Worm (Caenorhabditis elegans) whole organism, early embryonic: ENCODE results near the gene phf-31.

Experiments used
- B0310.2 ChIP-seq: sonication (generic microtip); optimal IDR thresholded peaks from 2 replicates; lab custom pipeline; 2016; ENCODE audit warnings: mild to moderate bottlenecking, missing genetic modification characterization, missing compliant biosample characterization
- F13C5.2 ChIP-seq: sonication (generic microtip); optimal IDR thresholded peaks from 2 replicates; lab custom pipeline; 2017; ENCODE audit warnings: mild to moderate bottlenecking, missing genetic modification characterization, inconsistent platforms, missing compliant biosample characterization
- aly-1 ChIP-seq: sonication (generic microtip); optimal IDR thresholded peaks from 2 replicates; lab custom pipeline; 2016; ENCODE audit warnings: missing genetic modification characterization, missing compliant biosample characterization
- ama-1 ChIP-seq: fragments of 150-350 bp; optimal IDR thresholded peaks from 2 replicates; lab custom pipeline; 2014
- ceh-13 ChIP-seq: fragments of 200-800 bp; sonication (Bioruptor generic); optimal IDR thresholded peaks from 2 replicates; lab custom pipeline; 2018; ENCODE audit warnings: mild to moderate bottlenecking, missing genetic modification characterization, missing compliant biosample characterization
- ceh-36 ChIP-seq: sonication (generic microtip); optimal IDR thresholded peaks from 2 replicates; lab custom pipeline; 2016; ENCODE audit warnings: missing genetic modification characterization, inconsistent platforms, missing compliant biosample characterization
- ets-7 ChIP-seq: sonication (generic microtip); optimal IDR thresholded peaks from 2 replicates; lab custom pipeline; 2016; ENCODE audit warnings: missing genotype, missing genetic modification characterization, missing compliant biosample characterization
- flt-1 ChIP-seq: fragments of 200-800 bp; sonication (Bioruptor generic); IDR thresholded peaks from 2 replicates; pipeline ENCODE4 v1.3.6; 2022; ENCODE audit warnings: missing genetic modification characterization, missing compliant biosample characterization
- hmbx-1 ChIP-seq: sonication (generic microtip); optimal IDR thresholded peaks from 2 replicates; lab custom pipeline; 2016; ENCODE audit warnings: mild to moderate bottlenecking, missing genetic modification characterization, missing compliant biosample characterization
- hmg-4 ChIP-seq: fragments of 200-800 bp; sonication (Bioruptor generic); optimal IDR thresholded peaks from 2 replicates; lab custom pipeline; 2018; ENCODE audit warnings: mild to moderate bottlenecking, missing genetic modification characterization, missing compliant biosample characterization
- hnd-1 ChIP-seq: sonication (generic microtip); optimal IDR thresholded peaks from 2 replicates; lab custom pipeline; 2016; ENCODE audit warnings: missing genetic modification characterization, missing compliant biosample characterization
- pes-1 ChIP-seq: fragments of 200-800 bp; sonication (Bioruptor generic); IDR thresholded peaks from 2 replicates; pipeline ENCODE4 v1.3.6; 2022; ENCODE audit warnings: missing genetic modification reagents, missing genetic modification characterization, missing compliant biosample characterization
- scrt-1 ChIP-seq: fragments of 200-800 bp; sonication (Bioruptor generic); IDR thresholded peaks from 2 replicates; pipeline ENCODE4 v1.3.6; 2022; ENCODE audit warnings: missing genetic modification characterization, missing compliant biosample characterization
- sea-1 ChIP-seq: fragments of 200-800 bp; sonication (Bioruptor generic); conservative IDR thresholded peaks from 2 replicates; pipeline ENCODE4 v1.3.6; 2022; ENCODE audit warnings: missing genetic modification characterization, missing compliant biosample characterization
- tbx-11 ChIP-seq: fragments of 200-800 bp; sonication (Bioruptor generic); IDR thresholded peaks from 2 replicates; pipeline ENCODE4 v1.3.6; 2022; ENCODE audit warnings: missing genetic modification characterization, missing compliant biosample characterization
- tbx-37 ChIP-seq: fragments of 200-800 bp; sonication (Bioruptor generic); conservative IDR thresholded peaks from 2 replicates; pipeline ENCODE4 v1.3.6; 2022; ENCODE audit warnings: missing genetic modification reagents, missing genetic modification characterization, missing compliant biosample characterization
- tra-4 ChIP-seq: sonication (generic microtip); optimal IDR thresholded peaks from 2 replicates; lab custom pipeline; 2017; ENCODE audit warnings: missing genetic modification characterization, missing compliant biosample characterization

Gene phf-31

DNA sequence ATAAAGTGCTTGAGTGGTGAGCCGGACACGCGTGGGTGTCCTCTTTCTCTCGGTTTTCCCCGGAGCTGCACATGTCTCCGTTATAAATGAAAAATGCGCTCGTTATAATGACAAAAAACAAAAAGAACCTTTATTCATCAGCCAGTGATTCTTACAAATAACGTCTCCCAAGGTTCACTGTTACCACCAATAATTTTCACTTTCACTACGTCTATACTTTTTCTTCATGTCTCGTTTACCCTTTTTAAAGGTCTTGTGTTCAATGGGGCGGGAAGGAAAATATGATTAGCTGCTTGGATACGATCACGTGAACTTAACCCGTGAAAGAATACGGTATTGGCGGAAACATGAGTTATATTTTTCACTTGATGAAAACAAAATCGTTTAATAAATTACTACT lies 6.5 kb downstream of the phf-31 start:
- TF ChIP-seq pes-1 (GFP tag; lab: Robert Waterston, UW) (no peak), hmbx-1 (tag; lab: Kevin White, UChicago) (no peak), B0310.2 (no peak), ceh-13 (GFP tag; lab: Kevin White, UChicago) (no peak), ama-1 (lab: Kevin White, UChicago) (no peak), F13C5.2 (tag; lab: Kevin White, UChicago) (no peak), tbx-37 (GFP tag; lab: Robert Waterston, UW) (no peak), tra-4 (no peak), hmg-4 (GFP tag; lab: Kevin White, UChicago) (no peak), tbx-11 (GFP tag; lab: Robert Waterston, UW) (no peak), flt-1 (no peak), aly-1 (tag; lab: Kevin White, UChicago) (no peak)

DNA sequence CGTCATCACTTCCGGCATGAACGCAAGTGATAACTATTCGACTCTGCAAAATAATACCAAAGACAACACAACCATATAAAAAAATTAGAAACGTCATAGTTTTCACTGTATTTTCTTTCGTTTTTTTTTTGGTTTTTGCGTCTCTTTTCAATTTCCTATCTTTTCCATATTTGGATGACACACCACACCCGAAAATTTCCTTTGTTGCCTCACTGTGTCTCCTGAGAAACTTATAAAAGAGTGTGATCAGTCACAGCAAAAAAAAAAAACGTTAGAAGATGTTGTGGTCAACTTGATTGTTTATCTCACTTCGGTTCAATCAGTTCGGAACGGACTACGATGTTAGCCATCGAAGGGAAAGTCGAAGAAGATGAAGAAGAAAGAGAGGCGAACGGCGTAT lies 7.9 kb downstream of the phf-31 start:
- TF ChIP-seq hmg-4 (GFP tag; lab: Kevin White, UChicago) (no peak), ceh-36 (no peak), tbx-11 (GFP tag; lab: Robert Waterston, UW) (no peak), flt-1 (no peak), ets-7 (tag; lab: Kevin White, UChicago) (no peak), ceh-13 (GFP tag; lab: Kevin White, UChicago) (no peak), tra-4 (no peak), aly-1 (tag; lab: Kevin White, UChicago) (no peak), ama-1 (lab: Kevin White, UChicago) (no peak), pes-1 (GFP tag; lab: Robert Waterston, UW) (no peak), scrt-1 (GFP tag; lab: Robert Waterston, UW) (no peak), hnd-1 (tag; lab: Kevin White, UChicago) (no peak), hmbx-1 (tag; lab: Kevin White, UChicago) (no peak), tbx-37 (GFP tag; lab: Robert Waterston, UW) (no peak)

DNA sequence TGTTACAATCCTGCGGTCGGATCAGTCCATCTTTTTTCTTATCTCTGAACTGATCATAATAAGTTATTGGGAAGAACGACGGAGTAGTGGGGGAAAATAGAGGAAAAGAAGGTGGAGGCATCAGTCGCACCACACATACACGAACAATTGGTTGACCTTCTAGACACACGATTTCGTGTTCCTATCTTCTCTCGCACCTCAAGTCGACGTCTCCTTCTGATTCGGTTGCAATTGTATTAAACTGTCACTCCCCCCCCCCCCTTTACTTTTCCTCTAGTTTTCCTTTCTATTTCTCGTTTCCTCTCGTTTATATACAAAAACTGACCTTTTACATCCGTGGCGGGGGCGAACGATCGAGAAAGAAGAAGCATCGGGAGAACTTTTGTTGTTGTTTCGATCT lies 9.4 kb downstream of the phf-31 start:
- TF ChIP-seq F13C5.2 (tag; lab: Kevin White, UChicago): no peak
- TF ChIP-seq hmg-4 (GFP tag; lab: Kevin White, UChicago): peak; percentile 2

DNA sequence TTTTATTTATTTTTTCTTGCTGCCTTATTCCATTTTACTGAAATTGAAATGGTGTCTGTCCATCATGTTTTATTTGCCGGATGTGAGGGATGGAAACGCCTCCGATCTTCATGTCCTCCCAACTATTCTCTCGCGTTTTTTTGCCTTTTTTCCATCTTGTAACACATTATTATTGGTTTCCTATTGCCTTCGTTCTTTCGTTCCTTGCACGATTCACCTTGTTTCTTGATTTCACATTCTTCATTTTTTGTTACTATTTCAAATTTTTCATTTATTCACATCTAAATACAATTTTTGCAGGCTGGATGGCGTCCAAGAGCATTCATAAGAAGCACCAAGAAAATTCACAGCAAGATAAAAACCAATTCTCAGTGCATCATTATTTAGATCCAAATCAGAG lies 9.8 kb downstream of the phf-31 start, which contains the start of gene yap-1:
Gene yap-1, plus strand, starts transcription at position 301 of the 400 bp plus-strand sequence.
- TF ChIP-seq ets-7 (tag; lab: Kevin White, UChicago) (no peak), tra-4 (no peak), tbx-11 (GFP tag; lab: Robert Waterston, UW) (no peak), hnd-1 (tag; lab: Kevin White, UChicago) (no peak), hmg-4 (GFP tag; lab: Kevin White, UChicago) (no peak), scrt-1 (GFP tag; lab: Robert Waterston, UW) (no peak), hmbx-1 (tag; lab: Kevin White, UChicago) (no peak), sea-1 (GFP tag; lab: Robert Waterston, UW) (no peak), flt-1 (no peak)

DNA sequence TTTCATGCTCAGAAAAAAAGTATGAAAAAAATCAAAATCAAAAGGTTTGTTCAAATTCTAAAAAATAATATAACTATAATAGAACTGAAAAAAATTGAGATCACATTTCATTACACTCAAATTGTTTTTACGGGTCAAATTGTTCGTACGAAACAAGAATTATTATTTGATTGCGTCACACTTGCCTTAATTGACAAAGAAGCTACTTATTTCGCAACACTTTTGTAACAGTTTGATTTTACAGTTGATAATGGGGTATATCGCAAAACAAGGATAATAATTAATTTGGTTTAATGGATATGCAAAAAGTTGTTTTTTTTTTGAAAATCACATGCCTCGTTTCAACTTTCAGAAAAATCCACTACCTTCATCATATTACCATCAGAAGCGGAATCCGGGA lies 10.3 kb downstream of the phf-31 start:
- TF ChIP-seq flt-1: no peak
- TF ChIP-seq aly-1 (tag; lab: Kevin White, UChicago): no peak
- TF ChIP-seq B0310.2: no peak
- no peak for TF ChIP-seq ceh-13 (GFP tag; lab: Kevin White, UChicago)
- no peak for TF ChIP-seq ets-7 (tag; lab: Kevin White, UChicago)
- no peak for TF ChIP-seq sea-1 (GFP tag; lab: Robert Waterston, UW)
- no peak for TF ChIP-seq F13C5.2 (tag; lab: Kevin White, UChicago)
- no peak for TF ChIP-seq hnd-1 (tag; lab: Kevin White, UChicago)
- TF ChIP-seq ama-1 (lab: Kevin White, UChicago): no peak
- TF ChIP-seq pes-1 (GFP tag; lab: Robert Waterston, UW): no peak
- TF ChIP-seq scrt-1 (GFP tag; lab: Robert Waterston, UW): no peak
- TF ChIP-seq hmbx-1 (tag; lab: Kevin White, UChicago): no peak
- no peak for TF ChIP-seq hmg-4 (GFP tag; lab: Kevin White, UChicago)
- no peak for TF ChIP-seq tra-4
- no peak for TF ChIP-seq tbx-37 (GFP tag; lab: Robert Waterston, UW)
- TF ChIP-seq ceh-36: no peak
- no peak for TF ChIP-seq tbx-11 (GFP tag; lab: Robert Waterston, UW)

DNA sequence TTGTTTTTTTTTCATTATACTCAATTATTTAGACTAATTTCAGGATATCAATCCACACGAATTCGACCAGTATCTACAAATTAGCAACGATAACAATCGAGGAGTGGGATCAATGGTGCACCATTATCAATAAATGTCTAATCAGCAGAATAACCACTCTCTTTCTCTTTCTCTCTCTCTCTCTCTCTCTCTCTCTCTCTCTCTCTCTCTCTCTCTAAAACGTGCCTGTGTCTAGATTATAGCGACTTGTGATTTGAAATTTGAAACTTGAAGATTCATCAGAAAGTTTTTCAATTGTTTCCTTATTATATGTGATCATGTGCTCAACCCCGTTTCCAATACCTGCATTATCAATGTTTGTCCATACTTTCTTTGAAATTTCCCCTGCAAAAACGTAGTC lies 12.4 kb downstream of the phf-31 start:
- no peak for TF ChIP-seq aly-1 (tag; lab: Kevin White, UChicago)
- TF ChIP-seq scrt-1 (GFP tag; lab: Robert Waterston, UW): no peak
- no peak for TF ChIP-seq hmbx-1 (tag; lab: Kevin White, UChicago)
- no peak for TF ChIP-seq ceh-36
- no peak for TF ChIP-seq ceh-13 (GFP tag; lab: Kevin White, UChicago)
- no peak for TF ChIP-seq sea-1 (GFP tag; lab: Robert Waterston, UW)
- TF ChIP-seq ama-1 (lab: Kevin White, UChicago): no peak
- TF ChIP-seq tra-4: no peak

DNA sequence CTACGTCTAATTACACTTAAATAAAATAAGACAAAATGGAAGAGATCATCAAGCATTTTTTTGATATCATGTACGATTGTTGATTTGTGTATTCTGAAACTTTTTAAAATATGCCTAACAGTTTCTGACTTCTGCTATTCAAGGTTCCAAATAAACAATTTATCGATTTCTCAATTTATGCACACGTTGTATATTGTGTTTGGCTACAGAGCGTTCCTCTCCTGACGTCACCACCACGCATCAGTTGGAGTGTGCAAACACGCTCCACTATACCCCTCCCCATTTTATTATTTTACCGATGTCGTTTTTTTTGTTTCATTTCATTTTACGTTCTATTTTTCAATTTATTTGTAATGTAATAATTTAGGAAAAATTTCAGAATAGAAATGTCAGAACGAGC lies 13.1 kb downstream of the phf-31 start, which contains the start of gene plpp-1.3:
Gene plpp-1.3, plus strand, starts transcription at position 380 of the 400 bp plus-strand sequence.
- TF ChIP-seq pes-1 (GFP tag; lab: Robert Waterston, UW): no peak
- no peak for TF ChIP-seq ceh-36
- no peak for TF ChIP-seq B0310.2
- no peak for TF ChIP-seq flt-1
- no peak for TF ChIP-seq tra-4
- TF ChIP-seq scrt-1 (GFP tag; lab: Robert Waterston, UW): no peak
- no peak for TF ChIP-seq ets-7 (tag; lab: Kevin White, UChicago)
- TF ChIP-seq hmg-4 (GFP tag; lab: Kevin White, UChicago): no peak
- TF ChIP-seq aly-1 (tag; lab: Kevin White, UChicago): no peak
- no peak for TF ChIP-seq hmbx-1 (tag; lab: Kevin White, UChicago)
- TF ChIP-seq ceh-13 (GFP tag; lab: Kevin White, UChicago): no peak
- no peak for TF ChIP-seq ama-1 (lab: Kevin White, UChicago)
- no peak for TF ChIP-seq hnd-1 (tag; lab: Kevin White, UChicago)
